Fruit fly (Drosophila melanogaster): ENCODE measurements around the gene Vml.
A peak's percentile ranks its signal among the peaks of the same experiment; 100 is the strongest.

DNA sequence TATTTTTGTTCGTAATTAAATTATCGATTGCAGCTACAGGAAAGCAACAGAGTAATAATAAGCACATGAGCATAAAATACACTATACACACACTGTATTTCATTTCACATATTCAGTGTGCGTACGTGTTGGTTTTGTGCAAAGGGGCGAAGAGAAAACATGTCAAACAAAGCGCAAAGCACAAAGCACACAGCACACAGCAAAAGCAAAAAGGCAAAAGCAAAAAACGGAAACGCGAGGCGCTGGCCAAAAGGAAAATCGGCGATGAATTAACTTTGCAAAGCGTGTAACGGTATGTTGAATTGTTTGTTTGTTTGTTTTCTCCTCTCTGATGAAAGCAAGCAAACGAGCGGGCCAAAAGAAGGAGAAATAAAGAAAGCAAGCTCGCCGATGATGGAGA lies 12.7 kb downstream of the Vml start:
- no peak for TF ChIP-seq CG15710 (tag; optimal IDR thresholded peaks at IDR 0.05)
- TF ChIP-seq CG17806 (tag; optimal IDR thresholded peaks at IDR 0.05) = no peak
- no peak for TF ChIP-seq CG10348 (GFP tag; IDR thresholded peaks at IDR 0.05)
- no peak for TF ChIP-seq rn (GFP tag; IDR thresholded peaks at IDR 0.05)
- TF ChIP-seq Pif1B (GFP tag; optimal IDR thresholded peaks at IDR 0.05) = no peak
- TF ChIP-seq CG9948 (tag; optimal IDR thresholded peaks at IDR 0.05) = no peak
- no peak for TF ChIP-seq CG8301 (tag; optimal IDR thresholded peaks at IDR 0.05)
- no peak for TF ChIP-seq Pif1A (GFP tag; optimal IDR thresholded peaks at IDR 0.05)
- no peak for TF ChIP-seq CG14655 (GFP tag; optimal IDR thresholded peaks at IDR 0.05)
- TF ChIP-seq CG12605 (GFP tag; IDR thresholded peaks at IDR 0.05) = 0 out of 2 replicates have a peak, but pooled peaks have one; percentile 12

Measured in whole organism, pupa.